Worm (Caenorhabditis elegans): Measurements from ENCODE around the gene Y75B8A.18.

DNA sequence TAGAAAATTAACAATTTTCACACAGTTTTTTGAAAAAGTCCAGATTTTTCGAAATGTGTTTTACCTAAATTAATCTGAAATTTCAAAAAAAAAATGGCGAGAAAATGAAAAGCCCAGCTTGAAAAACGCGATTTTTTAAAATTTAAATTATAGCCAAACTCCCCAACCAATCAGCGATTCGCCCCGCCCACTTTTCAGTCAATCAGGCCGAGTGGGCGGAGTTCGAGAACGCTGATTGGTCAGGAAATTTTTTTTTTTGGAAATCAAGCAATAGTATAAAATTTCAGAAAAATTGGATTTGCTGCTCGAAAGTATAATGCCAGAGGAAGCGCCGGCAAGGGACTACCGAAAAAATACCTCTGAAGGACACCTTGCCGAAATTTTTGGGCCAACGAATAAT lies 5.5 kb upstream of the Y75B8A.18 start:
- no peak for TF ChIP-seq aly-2 (tag; optimal IDR thresholded peaks at IDR 0.05)
- TF ChIP-seq sem-4 (tag; optimal IDR thresholded peaks at IDR 0.05): no peak
- TF ChIP-seq nhr-77 (tag; optimal IDR thresholded peaks at IDR 0.05): no peak
- no peak for TF ChIP-seq snpc-4 (tag; optimal IDR thresholded peaks at IDR 0.05)
- no peak for TF ChIP-seq ztf-4 (tag; optimal IDR thresholded peaks at IDR 0.05)
